Worm (Caenorhabditis elegans) whole organism, L1 larva: ENCODE measurements around the gene Y39A1A.16.

Source experiments
- C04F5.9 ChIP-seq: sonication (generic microtip); optimal IDR thresholded peaks from 2 replicates; lab custom pipeline; 2016; ENCODE audit warnings: missing genetic modification characterization, missing compliant biosample characterization
- C16A3.4 ChIP-seq: fragments of 150-350 bp; optimal IDR thresholded peaks from 2 replicates; lab custom pipeline; 2014; ENCODE audit warnings: missing biosample characterization, missing genetic modification characterization
- C34B4.2 ChIP-seq: sonication (generic microtip); optimal IDR thresholded peaks from 2 replicates; lab custom pipeline; 2017; ENCODE audit warnings: mild to moderate bottlenecking, missing genetic modification characterization, missing compliant biosample characterization
- Y116A8C.19 ChIP-seq: sonication (generic microtip); optimal IDR thresholded peaks from 2 replicates; lab custom pipeline; 2016; ENCODE audit warnings: missing compliant biosample characterization, missing genetic modification characterization, borderline replicate concordance
- aha-1 ChIP-seq: fragments of 150-350 bp; optimal IDR thresholded peaks from 2 replicates; lab custom pipeline; 2014; ENCODE audit warnings: missing biosample characterization, missing genetic modification characterization
- alr-1 ChIP-seq: fragments of 200-800 bp; sonication (Bioruptor generic); optimal IDR thresholded peaks from 2 replicates; lab custom pipeline; 2018; ENCODE audit warnings: borderline replicate concordance, mild to moderate bottlenecking, missing genetic modification characterization, missing compliant biosample characterization
- ama-1 ChIP-seq: fragments of 150-350 bp; optimal IDR thresholded peaks from 2 replicates; lab custom pipeline; 2014
- ceh-8 ChIP-seq: fragments of 200-800 bp; sonication (Bioruptor generic); optimal IDR thresholded peaks from 2 replicates; lab custom pipeline; 2018; ENCODE audit warnings: mild to moderate bottlenecking, missing genetic modification characterization, moderate library complexity, missing compliant biosample characterization
- ceh-88 ChIP-seq: fragments of 200-800 bp; sonication (Bioruptor generic); IDR thresholded peaks from 2 replicates; pipeline ENCODE4 v1.3.6; 2022; ENCODE audit warnings: missing genetic modification characterization, missing compliant biosample characterization
- ceh-90 ChIP-seq: sonication (generic microtip); optimal IDR thresholded peaks from 2 replicates; lab custom pipeline; 2016; ENCODE audit warnings: missing genetic modification characterization, missing compliant biosample characterization
- ces-1 ChIP-seq: fragments of 150-350 bp; optimal IDR thresholded peaks from 2 replicates; lab custom pipeline; 2014; ENCODE audit warnings: missing biosample characterization, missing genetic modification reagents, missing genetic modification characterization
- dsc-1 ChIP-seq: sonication (generic microtip); optimal IDR thresholded peaks from 2 replicates; lab custom pipeline; 2016; ENCODE audit warnings: mild to moderate bottlenecking, missing genetic modification characterization, missing compliant biosample characterization
- efl-1 ChIP-seq, 4 experiments: fragments of 150-350 bp; optimal IDR thresholded peaks in 3 of 4; peaks in 1 of 4; 1 replicate in 1 of 4; 2 replicates in 3 of 4; lab custom pipeline; 2014; ENCODE audit warnings: missing biosample characterization in 2 of 4, missing genetic modification characterization in 2 of 4, missing genetic modification reagents in 2 of 4
- egl-13 ChIP-seq: sonication (generic microtip); optimal IDR thresholded peaks from 2 replicates; lab custom pipeline; 2016; ENCODE audit warnings: missing genotype, missing genetic modification reagents, missing genetic modification characterization, missing compliant biosample characterization
- egl-27 ChIP-seq, 2 experiments: fragments of 150-350 bp in 1 of 2; sonication (generic microtip); optimal IDR thresholded peaks; 3 replicates each; lab custom pipeline; 2017 to 2018; ENCODE audit warnings: missing biosample characterization in 2 of 2, missing genetic modification characterization in 2 of 2, missing genetic modification reagents in 2 of 2
- elt-2 ChIP-seq: sonication (generic microtip); optimal IDR thresholded peaks from 2 replicates; lab custom pipeline; 2016; ENCODE audit warnings: missing genetic modification characterization, mild to moderate bottlenecking, inconsistent platforms, missing compliant biosample characterization, missing genetic modification reagents
- fkh-8 ChIP-seq: sonication (generic microtip); optimal IDR thresholded peaks from 2 replicates; lab custom pipeline; 2016; ENCODE audit warnings: mild to moderate bottlenecking, missing genetic modification characterization, missing compliant biosample characterization
- fos-1 ChIP-seq: fragments of 150-350 bp; optimal IDR thresholded peaks from 2 replicates; lab custom pipeline; 2014; ENCODE audit warnings: missing biosample characterization, missing genetic modification characterization
- hlh-17 ChIP-seq: fragments of 200-800 bp; sonication (Bioruptor generic); optimal IDR thresholded peaks from 2 replicates; lab custom pipeline; 2018; ENCODE audit warnings: missing genetic modification characterization, mild to moderate bottlenecking, missing compliant biosample characterization, moderate library complexity, borderline replicate concordance
- hlh-4 ChIP-seq: sonication (generic microtip); optimal IDR thresholded peaks from 2 replicates; lab custom pipeline; 2016; ENCODE audit warnings: mild to moderate bottlenecking, missing genetic modification characterization, missing compliant biosample characterization
- irx-1 ChIP-seq: sonication (generic microtip); optimal IDR thresholded peaks from 2 replicates; lab custom pipeline; 2016; ENCODE audit warnings: missing genetic modification characterization, missing compliant biosample characterization
- isw-1 ChIP-seq: fragments of 200-800 bp; sonication (Bioruptor generic); IDR thresholded peaks from 2 replicates; pipeline ENCODE4 v1.3.6; 2022; ENCODE audit warnings: missing genetic modification characterization, missing compliant biosample characterization
- lin-39 ChIP-seq: fragments of 150-350 bp; optimal IDR thresholded peaks from 2 replicates; lab custom pipeline; 2014; ENCODE audit warnings: missing biosample characterization, missing genetic modification reagents, missing genetic modification characterization
- lsy-2 ChIP-seq, 2 experiments: fragments of 150-350 bp; optimal IDR thresholded peaks; 2 replicates each; lab custom pipeline; 2014; ENCODE audit warnings: missing biosample characterization in 2 of 2, missing genetic modification characterization in 2 of 2
- mdl-1 ChIP-seq, 2 experiments: fragments of 150-350 bp; optimal IDR thresholded peaks; 2 replicates each; lab custom pipeline; 2014 to 2017; ENCODE audit warnings: missing biosample characterization in 2 of 2, missing genetic modification characterization in 2 of 2, inconsistent platforms in 1 of 2
- nhr-11 ChIP-seq: fragments of 150-350 bp; optimal IDR thresholded peaks from 2 replicates; lab custom pipeline; 2014; ENCODE audit warnings: missing biosample characterization, missing genetic modification characterization
- nhr-12 ChIP-seq: sonication (generic microtip); optimal IDR thresholded peaks from 2 replicates; lab custom pipeline; 2017; ENCODE audit warnings: missing biosample characterization, missing genetic modification characterization
- nhr-28 ChIP-seq: fragments of 150-350 bp; optimal IDR thresholded peaks from 2 replicates; lab custom pipeline; 2014; ENCODE audit warnings: missing biosample characterization, missing genetic modification characterization
- nhr-77 ChIP-seq: fragments of 150-350 bp; optimal IDR thresholded peaks from 2 replicates; lab custom pipeline; 2014; ENCODE audit warnings: missing biosample characterization, missing genetic modification characterization
- nhr-84 ChIP-seq: sonication (generic microtip); optimal IDR thresholded peaks from 2 replicates; lab custom pipeline; 2017; ENCODE audit warnings: missing biosample characterization, missing genetic modification characterization
- nhr-85 ChIP-seq: sonication (generic microtip); peaks from one replicate; lab custom pipeline; 2016; ENCODE audit warnings: missing genetic modification characterization, inconsistent platforms, missing compliant biosample characterization
- pag-3 ChIP-seq: sonication (generic microtip); optimal IDR thresholded peaks from 2 replicates; lab custom pipeline; 2017; ENCODE audit warnings: missing genetic modification characterization, mild to moderate bottlenecking, missing compliant biosample characterization, antibody characterized with exemption, borderline replicate concordance; ENCODE audit not compliant: insufficient read depth
- pax-3 ChIP-seq: fragments of 200-800 bp; sonication (Bioruptor generic); optimal IDR thresholded peaks from 2 replicates; lab custom pipeline; 2018; ENCODE audit warnings: mild to moderate bottlenecking, missing genetic modification characterization, moderate library complexity, missing compliant biosample characterization
- skn-1 ChIP-seq: fragments of 150-350 bp; optimal IDR thresholded peaks from 2 replicates; lab custom pipeline; 2014; ENCODE audit warnings: missing biosample characterization, missing genetic modification characterization
- snu-23 ChIP-seq: sonication (generic microtip); optimal IDR thresholded peaks from 2 replicates; lab custom pipeline; 2016; ENCODE audit warnings: missing genetic modification characterization, missing compliant biosample characterization
- sox-4 ChIP-seq: sonication (generic microtip); optimal IDR thresholded peaks from 2 replicates; lab custom pipeline; 2016; ENCODE audit warnings: missing genetic modification characterization, missing compliant biosample characterization
- sptf-1 ChIP-seq: fragments of 150-350 bp; optimal IDR thresholded peaks from 2 replicates; lab custom pipeline; 2014; ENCODE audit warnings: missing biosample characterization, missing genetic modification characterization
- sup-37 ChIP-seq: fragments of 200-800 bp; sonication (Bioruptor generic); optimal IDR thresholded peaks from 2 replicates; lab custom pipeline; 2018; ENCODE audit warnings: mild to moderate bottlenecking, missing genetic modification characterization, missing compliant biosample characterization
- swsn-7 ChIP-seq: sonication (generic microtip); optimal IDR thresholded peaks from 2 replicates; lab custom pipeline; 2016; ENCODE audit warnings: missing genetic modification characterization, missing compliant biosample characterization
- tbx-2 ChIP-seq: sonication (generic microtip); optimal IDR thresholded peaks from 2 replicates; lab custom pipeline; 2016; ENCODE audit warnings: missing genetic modification characterization, missing compliant biosample characterization
- unc-130 ChIP-seq: fragments of 150-350 bp; optimal IDR thresholded peaks from 2 replicates; lab custom pipeline; 2017; ENCODE audit warnings: missing biosample characterization, missing genetic modification characterization, inconsistent platforms
- unc-30 ChIP-seq: sonication (generic microtip); optimal IDR thresholded peaks from 2 replicates; lab custom pipeline; 2017; ENCODE audit warnings: missing biosample characterization, missing genetic modification characterization
- unc-86 ChIP-seq: sonication (generic microtip); optimal IDR thresholded peaks from 2 replicates; lab custom pipeline; 2016; ENCODE audit warnings: missing genetic modification characterization, missing compliant biosample characterization
- unc-98 ChIP-seq: fragments of 200-800 bp; sonication (Bioruptor generic); IDR thresholded peaks from 2 replicates; pipeline ENCODE4 v1.3.6; 2022; ENCODE audit warnings: missing genetic modification characterization, missing compliant biosample characterization
- vab-15 ChIP-seq: sonication (generic microtip); optimal IDR thresholded peaks from 2 replicates; lab custom pipeline; 2017; ENCODE audit warnings: missing genotype, mild to moderate bottlenecking, missing genetic modification characterization, missing compliant biosample characterization
- xbp-1 ChIP-seq: sonication (generic microtip); optimal IDR thresholded peaks from 2 replicates; lab custom pipeline; 2016; ENCODE audit warnings: missing genetic modification characterization, missing compliant biosample characterization
- ztf-4 ChIP-seq: fragments of 150-350 bp; optimal IDR thresholded peaks from 2 replicates; lab custom pipeline; 2014; ENCODE audit warnings: missing biosample characterization, missing genetic modification characterization

The Y39A1A.16 gene

ce11 chrIII:10706972-10707438, 27.9 kb downstream of the Y39A1A.16 start, which contains the start of the genes Y39A1A.21 and Y39A1A.22 (continued):
- TF ChIP-seq xbp-1 (tag; lab: Kevin White, UChicago) (peak; percentile 83), swsn-7 (peak; percentile 86), hlh-4 (tag; lab: Kevin White, UChicago) (no peak), nhr-77 (tag; lab: Kevin White, UChicago) (peak; percentile 84), irx-1 (tag; lab: Kevin White, UChicago) (peak; percentile 87), unc-130 (tag; lab: Kevin White, UChicago) (peak; percentile 73), isw-1 (GFP tag; lab: Robert Waterston, UW) (peak; percentile 78), sptf-1 (tag; lab: Kevin White, UChicago) (no peak), hlh-17 (GFP tag; lab: Kevin White, UChicago) (no peak), nhr-85 (peak; percentile 94), tbx-2 (peak; percentile 87), elt-2 (tag; lab: Kevin White, UChicago) (peak; percentile 49), C16A3.4 (tag; lab: Kevin White, UChicago) (peak; percentile 71), nhr-12 (tag; lab: Kevin White, UChicago) (no peak), C04F5.9 (tag; lab: Kevin White, UChicago) (peak; percentile 28), efl-1 (optimal IDR thresholded peaks at IDR 0.05; lab: Kevin White, UChicago) (peak; percentile 84 to 86), efl-1 (GFP tag; optimal IDR thresholded peaks at IDR 0.05 in 1 of 2; lab: Kevin White, UChicago) (peak; percentile 80 to 98), lin-39 (tag; lab: Kevin White, UChicago) (peak; percentile 85), ceh-90 (tag; lab: Kevin White, UChicago) (no peak), Y116A8C.19 (tag; lab: Kevin White, UChicago) (no peak), unc-98 (GFP tag; lab: Robert Waterston, UW) (no peak), egl-13 (tag; lab: Kevin White, UChicago) (peak; percentile 64), nhr-11 (tag; lab: Kevin White, UChicago) (peak; percentile 35), fkh-8 (tag; lab: Kevin White, UChicago) (peak; percentile 80), unc-86 (tag; lab: Kevin White, UChicago) (peak; percentile 82), vab-15 (tag; lab: Kevin White, UChicago) (no peak), ama-1 (lab: Kevin White, UChicago) (no peak), mdl-1 (tag; optimal IDR thresholded peaks at IDR 0.05; lab: Kevin White, UChicago) (peak in 1 of 2 experiments; percentile 66), ceh-8 (GFP tag; lab: Kevin White, UChicago) (peak; percentile 60), egl-27 (tag; optimal IDR thresholded peaks at IDR 0.05; lab: Kevin White, UChicago) (no peak), pag-3 (tag; lab: Kevin White, UChicago) (no peak), pax-3 (peak; percentile 49)

- no peak for TF ChIP-seq ces-1
- TF ChIP-seq hlh-4 (tag; lab: Kevin White, UChicago), result no peak
- no peak for TF ChIP-seq pag-3 (tag; lab: Kevin White, UChicago)
- no peak for TF ChIP-seq ztf-4 (tag; lab: Kevin White, UChicago)
- TF ChIP-seq xbp-1 (tag; lab: Kevin White, UChicago), result no peak
- TF ChIP-seq aha-1 (tag; lab: Kevin White, UChicago), result no peak
- no peak for TF ChIP-seq sox-4 (tag; lab: Kevin White, UChicago)
- no peak for TF ChIP-seq nhr-77 (tag; lab: Kevin White, UChicago)
- TF ChIP-seq C34B4.2 (tag; lab: Kevin White, UChicago), result no peak
- no peak for TF ChIP-seq nhr-85
Observed at ce11 chrIII:10707461-10707860, 28.4 kb downstream of the Y39A1A.16 start, which contains the start of gene mrpl-12. mrpl-12 (plus strand) TSS chrIII:10707761.

ce11 chrIII:10708484-10708883, 29.4 kb downstream of the Y39A1A.16 start:
- no peak for TF ChIP-seq efl-1 (optimal IDR thresholded peaks at IDR 0.05; lab: Kevin White, UChicago)
- TF ChIP-seq efl-1 (GFP tag; optimal IDR thresholded peaks at IDR 0.05 in 1 of 2; lab: Kevin White, UChicago), result no peak
- TF ChIP-seq C04F5.9 (tag; lab: Kevin White, UChicago), result no peak
- TF ChIP-seq ceh-88, result no peak
- TF ChIP-seq vab-15 (tag; lab: Kevin White, UChicago), result no peak
- no peak for TF ChIP-seq aha-1 (tag; lab: Kevin White, UChicago)
- no peak for TF ChIP-seq snu-23 (GFP tag; lab: Kevin White, UChicago)
- TF ChIP-seq nhr-12 (tag; lab: Kevin White, UChicago), result no peak
- no peak for TF ChIP-seq unc-30 (tag; lab: Kevin White, UChicago)
- TF ChIP-seq skn-1, result no peak
- TF ChIP-seq nhr-28 (tag; lab: Kevin White, UChicago), result no peak
- TF ChIP-seq lsy-2 (tag; optimal IDR thresholded peaks at IDR 0.05; lab: Kevin White, UChicago), result no peak
- TF ChIP-seq C16A3.4 (tag; lab: Kevin White, UChicago), result no peak
- no peak for TF ChIP-seq nhr-84
- no peak for TF ChIP-seq lin-39 (tag; lab: Kevin White, UChicago)
- TF ChIP-seq dsc-1, result no peak
- no peak for TF ChIP-seq alr-1 (tag; lab: Kevin White, UChicago)
- TF ChIP-seq sup-37, result no peak
- no peak for TF ChIP-seq ces-1
- TF ChIP-seq fos-1, result no peak
- TF ChIP-seq, all 84 proteins: peak for 0
